Worm (Caenorhabditis elegans) whole organism, late embryonic: ENCODE data around the gene F02C12.2.

Experiments
- F13H6.1 ChIP-seq: sonication (generic microtip); optimal IDR thresholded peaks from 2 replicates; lab custom pipeline; 2016; ENCODE audit warnings: missing genetic modification characterization, missing compliant biosample characterization
- K02D7.2 ChIP-seq: sonication (generic microtip); optimal IDR thresholded peaks from 2 replicates; lab custom pipeline; 2017; ENCODE audit warnings: mild to moderate bottlenecking, missing genetic modification characterization, missing compliant biosample characterization
- Y22D7AL.16 ChIP-seq: sonication (generic microtip); optimal IDR thresholded peaks from 2 replicates; lab custom pipeline; 2016; ENCODE audit warnings: missing genetic modification characterization, missing compliant biosample characterization
- ahr-1 ChIP-seq: sonication (generic microtip); optimal IDR thresholded peaks from 2 replicates; lab custom pipeline; 2016; ENCODE audit warnings: missing genetic modification characterization, missing compliant biosample characterization
- ama-1 ChIP-seq: fragments of 150-350 bp; optimal IDR thresholded peaks from 2 replicates; lab custom pipeline; 2014
- ceh-14 ChIP-seq: sonication (generic microtip); optimal IDR thresholded peaks from 2 replicates; lab custom pipeline; 2016; ENCODE audit warnings: missing genotype, missing genetic modification characterization, missing compliant biosample characterization
- ceh-19 ChIP-seq: fragments of 200-800 bp; sonication (Bioruptor generic); optimal IDR thresholded peaks from 2 replicates; lab custom pipeline; 2018; ENCODE audit warnings: mild to moderate bottlenecking, missing genetic modification characterization, missing compliant biosample characterization
- ceh-22 ChIP-seq: sonication (generic microtip); optimal IDR thresholded peaks from 2 replicates; lab custom pipeline; 2017; ENCODE audit warnings: missing biosample characterization, missing genetic modification characterization
- ceh-24 ChIP-seq: sonication (generic microtip); optimal IDR thresholded peaks from 2 replicates; lab custom pipeline; 2016; ENCODE audit warnings: mild to moderate bottlenecking, missing genetic modification characterization, missing compliant biosample characterization
- ceh-30 ChIP-seq: fragments of 150-350 bp; optimal IDR thresholded peaks from 2 replicates; lab custom pipeline; 2014; ENCODE audit warnings: missing biosample characterization, missing genetic modification characterization
- ceh-9 ChIP-seq: sonication (generic microtip); optimal IDR thresholded peaks from 2 replicates; lab custom pipeline; 2016; ENCODE audit warnings: mild to moderate bottlenecking, missing genetic modification characterization, inconsistent platforms, missing compliant biosample characterization
- che-1 ChIP-seq: sonication (generic microtip); optimal IDR thresholded peaks from 2 replicates; lab custom pipeline; 2016; ENCODE audit warnings: mild to moderate bottlenecking, missing genetic modification characterization, missing compliant biosample characterization
- dmd-4 ChIP-seq: sonication (generic microtip); optimal IDR thresholded peaks from 2 replicates; lab custom pipeline; 2016; ENCODE audit warnings: borderline replicate concordance, missing genetic modification characterization, missing compliant biosample characterization
- elt-2 ChIP-seq: sonication (generic microtip); optimal IDR thresholded peaks from 2 replicates; lab custom pipeline; 2016; ENCODE audit warnings: missing genetic modification reagents, missing genetic modification characterization, missing compliant biosample characterization
- fax-1 ChIP-seq: sonication (generic microtip); optimal IDR thresholded peaks from 2 replicates; lab custom pipeline; 2016; ENCODE audit warnings: missing genotype, missing genetic modification characterization, missing compliant biosample characterization
- fkh-10 ChIP-seq: fragments of 150-350 bp; optimal IDR thresholded peaks from 2 replicates; lab custom pipeline; 2014; ENCODE audit warnings: missing biosample characterization, missing genetic modification reagents, missing genetic modification characterization
- fkh-6 ChIP-seq: sonication (generic microtip); optimal IDR thresholded peaks from 2 replicates; lab custom pipeline; 2016; ENCODE audit warnings: missing genetic modification characterization, missing compliant biosample characterization
- hlh-13 ChIP-seq: fragments of 200-800 bp; sonication (Bioruptor generic); optimal IDR thresholded peaks from 2 replicates; lab custom pipeline; 2018; ENCODE audit warnings: mild to moderate bottlenecking, missing genetic modification characterization, missing compliant biosample characterization
- hlh-15 ChIP-seq: sonication (generic microtip); optimal IDR thresholded peaks from 2 replicates; lab custom pipeline; 2016; ENCODE audit warnings: missing genetic modification characterization, missing compliant biosample characterization
- hlh-30 ChIP-seq: sonication (generic microtip); optimal IDR thresholded peaks from 2 replicates; lab custom pipeline; 2017; ENCODE audit warnings: antibody characterized with exemption, missing genetic modification characterization, missing compliant biosample characterization; ENCODE audit not compliant: insufficient read depth
- hlh-6 ChIP-seq: sonication (generic microtip); optimal IDR thresholded peaks from 2 replicates; lab custom pipeline; 2016; ENCODE audit warnings: missing genotype, missing genetic modification characterization, missing compliant biosample characterization
- hlh-8 ChIP-seq: sonication (generic microtip); optimal IDR thresholded peaks from 2 replicates; lab custom pipeline; 2016; ENCODE audit warnings: missing genotype, missing genetic modification characterization, missing compliant biosample characterization
- madf-2 ChIP-seq: sonication (generic microtip); optimal IDR thresholded peaks from 2 replicates; lab custom pipeline; 2017; ENCODE audit warnings: missing genetic modification characterization, missing compliant biosample characterization
- mec-3 ChIP-seq: sonication (generic microtip); optimal IDR thresholded peaks from 2 replicates; lab custom pipeline; 2016; ENCODE audit warnings: borderline replicate concordance, missing genetic modification characterization, missing compliant biosample characterization
- nfya-1 ChIP-seq: sonication (generic microtip); optimal IDR thresholded peaks from 2 replicates; lab custom pipeline; 2017; ENCODE audit warnings: missing genetic modification characterization, mild to moderate bottlenecking, missing compliant biosample characterization, antibody characterized with exemption, moderate library complexity
- nhr-11 ChIP-seq: fragments of 150-350 bp; optimal IDR thresholded peaks from 2 replicates; lab custom pipeline; 2014; ENCODE audit warnings: missing biosample characterization, missing genetic modification characterization
- nhr-232 ChIP-seq: sonication (generic microtip); optimal IDR thresholded peaks from 2 replicates; lab custom pipeline; 2016; ENCODE audit warnings: missing genetic modification characterization, missing compliant biosample characterization
- odd-2 ChIP-seq: sonication (generic microtip); optimal IDR thresholded peaks from 2 replicates; lab custom pipeline; 2017; ENCODE audit warnings: antibody characterized with exemption, mild to moderate bottlenecking, missing genetic modification characterization, missing compliant biosample characterization
- pax-1 ChIP-seq: fragments of 150-350 bp; optimal IDR thresholded peaks from 2 replicates; lab custom pipeline; 2014; ENCODE audit warnings: missing biosample characterization, missing genetic modification characterization
- pha-2 ChIP-seq: sonication (generic microtip); optimal IDR thresholded peaks from 2 replicates; lab custom pipeline; 2017; ENCODE audit warnings: mild to moderate bottlenecking, missing genetic modification characterization, missing compliant biosample characterization
- pqm-1 ChIP-seq: sonication (generic microtip); optimal IDR thresholded peaks from 2 replicates; lab custom pipeline; 2016; ENCODE audit warnings: missing genetic modification characterization, missing compliant biosample characterization
- pros-1 ChIP-seq: fragments of 150-350 bp; optimal IDR thresholded peaks from 2 replicates; lab custom pipeline; 2014; ENCODE audit warnings: missing biosample characterization, missing genetic modification reagents, missing genetic modification characterization
- ref-2 ChIP-seq: sonication (generic microtip); optimal IDR thresholded peaks from 2 replicates; lab custom pipeline; 2016; ENCODE audit warnings: missing genetic modification characterization, missing compliant biosample characterization
- sdc-2 ChIP-seq: sonication (generic microtip); optimal IDR thresholded peaks from 2 replicates; lab custom pipeline; 2016; ENCODE audit warnings: missing genotype, missing genetic modification characterization, missing compliant biosample characterization
- tbx-7 ChIP-seq: sonication (generic microtip); optimal IDR thresholded peaks from 2 replicates; lab custom pipeline; 2016; ENCODE audit warnings: missing genotype, missing genetic modification characterization, missing compliant biosample characterization
- unc-3 ChIP-seq, 2 experiments: fragments of 200-800 bp in 1 of 2; sonication (Bioruptor generic) in 1 of 2; sonication (generic microtip) in 1 of 2; conservative IDR thresholded peaks in 1 of 2; optimal IDR thresholded peaks in 1 of 2; 2 replicates each; pipeline versions ENCODE4 v1.3.6 to Lab custom; 2016 to 2022; ENCODE audit warnings: missing compliant biosample characterization in 2 of 2, missing genetic modification characterization in 2 of 2, missing genetic modification reagents in 1 of 2
- unc-55 ChIP-seq: sonication (generic microtip); optimal IDR thresholded peaks from 2 replicates; lab custom pipeline; 2017; ENCODE audit warnings: missing biosample characterization, missing genetic modification reagents, missing genetic modification characterization
- zip-5 ChIP-seq: sonication (generic microtip); optimal IDR thresholded peaks from 2 replicates; lab custom pipeline; 2016; ENCODE audit warnings: missing genetic modification characterization, missing compliant biosample characterization

The F02C12.2 gene

ce11 chrX:13380988-13381742, 18.0 kb downstream of the F02C12.2 start:
- no peak for TF ChIP-seq che-1 (tag; lab: Kevin White, UChicago)
- TF ChIP-seq, all 69 proteins: peak for 0

ce11 chrX:13379072-13379471, 20.0 kb downstream of the F02C12.2 start:
- TF ChIP-seq Y22D7AL.16 (no peak), ceh-22 (tag; lab: Kevin White, UChicago) (no peak), ahr-1 (no peak), ama-1 (lab: Kevin White, UChicago) (no peak), sdc-2 (tag; lab: Kevin White, UChicago) (no peak), fkh-10 (GFP tag; lab: Kevin White, UChicago) (no peak), madf-2 (tag; lab: Kevin White, UChicago) (no peak), pax-1 (no peak), ceh-30 (tag; lab: Kevin White, UChicago) (no peak), F13H6.1 (tag; lab: Kevin White, UChicago) (no peak), pha-2 (tag; lab: Kevin White, UChicago) (no peak), ceh-24 (no peak), zip-5 (tag; lab: Kevin White, UChicago) (no peak), hlh-15 (no peak), hlh-30 (no peak), tbx-7 (tag; lab: Kevin White, UChicago) (no peak), nfya-1 (tag; lab: Kevin White, UChicago) (no peak), hlh-8 (tag; lab: Kevin White, UChicago) (no peak), unc-55 (no peak), elt-2 (tag; lab: Kevin White, UChicago) (no peak)

- TF ChIP-seq fkh-6 = no peak
- TF ChIP-seq ref-2 (tag; lab: Kevin White, UChicago) = no peak
- TF ChIP-seq unc-55 = no peak
- TF ChIP-seq zip-5 (tag; lab: Kevin White, UChicago) = no peak
- no peak for TF ChIP-seq fax-1
- no peak for TF ChIP-seq nhr-232 (tag; lab: Kevin White, UChicago)
- TF ChIP-seq ceh-9 = no peak
- TF ChIP-seq pax-1 = no peak
- no peak for TF ChIP-seq hlh-6 (tag; lab: Kevin White, UChicago)
- no peak for TF ChIP-seq ceh-14 (tag; lab: Kevin White, UChicago)
- no peak for TF ChIP-seq odd-2 (tag; lab: Kevin White, UChicago)
- no peak for TF ChIP-seq dmd-4 (tag; lab: Kevin White, UChicago)
- no peak for TF ChIP-seq pros-1 (tag; lab: Kevin White, UChicago)
- TF ChIP-seq pqm-1 = no peak
- no peak for TF ChIP-seq ceh-19 (GFP tag; lab: Kevin White, UChicago)
- TF ChIP-seq mec-3 = no peak
- no peak for TF ChIP-seq hlh-13 (GFP tag; lab: Kevin White, UChicago)
- no peak for TF ChIP-seq ahr-1
- TF ChIP-seq ceh-24 = no peak
Observed at ce11 chrX:13376851-13377250, 22.3 kb downstream of the F02C12.2 start, which contains the start of the genes C49F8.14 and gem-1. TSS of gene C49F8.14 (minus strand) at chrX:13376949. TSS of gene gem-1 (minus strand) at chrX:13376992.

- TF ChIP-seq sdc-2 (tag; lab: Kevin White, UChicago) (no peak), K02D7.2 (tag; lab: Kevin White, UChicago) (no peak), hlh-13 (GFP tag; lab: Kevin White, UChicago) (no peak), hlh-8 (tag; lab: Kevin White, UChicago) (no peak), unc-3 (GFP tag; conservative IDR thresholded peaks at IDR 0.05; lab: Robert Waterston, UW) (no peak), unc-3 (tag; optimal IDR thresholded peaks at IDR 0.05; lab: Kevin White, UChicago) (no peak), pax-1 (no peak), ahr-1 (no peak), nhr-11 (tag; lab: Kevin White, UChicago) (no peak), ceh-14 (tag; lab: Kevin White, UChicago) (no peak)
Observed at ce11 chrX:13376185-13376584, 22.9 kb downstream of the F02C12.2 start.
